1 fruit fly cellular context compared by ENCODE assay signal in genomic region chrX:8561404-8562397, dm6.
A peak's percentile ranks its signal among the peaks of the same experiment; 100 is the strongest.
TF ChIP-seq lines count a peak whose summit lies in the region.

No protein-coding gene starts in this region.

TF ChIP-seq in whole organism, embryonic, 481 proteins besides CTCF, POLR2A, EP300 and RAD21 (continued from another document and continues in another):
- TF ChIP-seq jigr1 (GFP tag; IDR thresholded peaks at IDR 0.05; lab: Robert Waterston, UW) (no peak), CG4424 (GFP tag; optimal IDR thresholded peaks at IDR 0.05; lab: Kevin White, UChicago) (peak; percentile 13), lab (GFP tag; optimal IDR thresholded peaks at IDR 0.05; lab: Kevin White, UChicago) (peak; percentile 65), CG10209 (GFP tag; optimal IDR thresholded peaks at IDR 0.05; lab: Kevin White, UChicago) (peak; percentile 20), CG2120 (GFP tag; optimal IDR thresholded peaks at IDR 0.05; lab: Kevin White, UChicago) (peak; percentile 20), rib (GFP tag; IDR thresholded peaks at IDR 0.05; lab: Robert Waterston, UW) (peak; percentile 24), ATbp (GFP tag; optimal IDR thresholded peaks at IDR 0.05; lab: Kevin White, UChicago) (peak; percentile 23), ssp (GFP tag; IDR thresholded peaks at IDR 0.05; lab: Robert Waterston, UW) (no peak), CG1832 (GFP tag; optimal IDR thresholded peaks at IDR 0.05; lab: Kevin White, UChicago) (no peak), Oli (tag; optimal IDR thresholded peaks at IDR 0.05; lab: Kevin White, UChicago) (no peak), CG18619 (GFP tag; optimal IDR thresholded peaks at IDR 0.05; lab: Kevin White, UChicago) (peak; percentile 7), emc (GFP tag; optimal IDR thresholded peaks at IDR 0.05; lab: Kevin White, UChicago) (no peak), pzg (GFP tag; optimal IDR thresholded peaks at IDR 0.05; lab: Kevin White, UChicago) (peak; percentile 48), CG2678 (tag; optimal IDR thresholded peaks at IDR 0.05; lab: Kevin White, UChicago) (peak; percentile 21), Dad (GFP tag; optimal IDR thresholded peaks at IDR 0.05; lab: Kevin White, UChicago) (peak; percentile 26), Sry-δ (GFP tag; optimal IDR thresholded peaks at IDR 0.05; lab: Kevin White, UChicago) (peak; percentile 58), Mad (GFP tag; optimal IDR thresholded peaks at IDR 0.05; lab: Kevin White, UChicago) (no peak), gsb (GFP tag; IDR thresholded peaks at IDR 0.05; lab: Robert Waterston, UW) (no peak), CG3163 (GFP tag; optimal IDR thresholded peaks at IDR 0.05; lab: Kevin White, UChicago) (peak; percentile 24), CG13775 (GFP tag; optimal IDR thresholded peaks at IDR 0.05; lab: Kevin White, UChicago) (no peak), CG32767 (GFP tag; IDR thresholded peaks at IDR 0.05; lab: Robert Waterston, UW) (no peak), CG10267 (tag; optimal IDR thresholded peaks at IDR 0.05; lab: Kevin White, UChicago) (peak; percentile 92), CG31365 (tag; optimal IDR thresholded peaks at IDR 0.05; lab: Kevin White, UChicago) (no peak), CG6254 (GFP tag; optimal IDR thresholded peaks at IDR 0.05; lab: Kevin White, UChicago) (no peak), CG12942 (GFP tag; optimal IDR thresholded peaks at IDR 0.05; lab: Kevin White, UChicago) (peak; percentile 7), hb (GFP tag; IDR thresholded peaks at IDR 0.05; lab: Robert Waterston, UW; ENCODE audit: partially characterized antibody) (no peak), Lpt (GFP tag; optimal IDR thresholded peaks at IDR 0.05; lab: Kevin White, UChicago) (no peak), knrl (GFP tag; IDR thresholded peaks at IDR 0.05; lab: Robert Waterston, UW; ENCODE audit: partially characterized antibody) (no peak; the same call in 2 of the 3 replicates), fd96Cb (tag; optimal IDR thresholded peaks at IDR 0.05; lab: Kevin White, UChicago) (no peak), CG6813 (GFP tag; optimal IDR thresholded peaks at IDR 0.05; lab: Kevin White, UChicago) (no peak), chinmo (GFP tag; IDR thresholded peaks at IDR 0.05; lab: Robert Waterston, UW; ENCODE audit: partially characterized antibody) (peak; percentile 68; the same call in 2 of the 4 replicates), CG9876 (GFP tag; optimal IDR thresholded peaks at IDR 0.05; lab: Kevin White, UChicago) (peak; percentile 26), Ets65A (GFP tag; lab: Kevin White, UChicago) (peak; percentile 21), ERR (GFP tag; optimal IDR thresholded peaks at IDR 0.05; lab: Kevin White, UChicago) (peak; percentile 41), onecut (GFP tag; IDR thresholded peaks at IDR 0.05; lab: Robert Waterston, UW) (peak; percentile 14; the same call in 1 of the 2 replicates), dysf (GFP tag; IDR thresholded peaks at IDR 0.05; lab: Robert Waterston, UW) (no peak), CG8290 (GFP tag; optimal IDR thresholded peaks at IDR 0.05; lab: Kevin White, UChicago) (no peak), CG8290 (tag; optimal IDR thresholded peaks at IDR 0.05; lab: Kevin White, UChicago) (peak in 1 of 2 experiments; percentile 76), CG8478 (optimal IDR thresholded peaks at IDR 0.05; lab: Kevin White, UChicago) (peak; percentile 44), disco-r (GFP tag; optimal IDR thresholded peaks at IDR 0.05; lab: Kevin White, UChicago) (peak; percentile 10), eyg (GFP tag; optimal IDR thresholded peaks at IDR 0.05; lab: Kevin White, UChicago) (no peak), Scr (GFP tag; IDR thresholded peaks at IDR 0.05; lab: Robert Waterston, UW; ENCODE audit: partially characterized antibody) (peak; percentile 55), C15 (GFP tag; IDR thresholded peaks at IDR 0.05; lab: Robert Waterston, UW) (no peak), CG12071 (GFP tag; optimal IDR thresholded peaks at IDR 0.05; lab: Kevin White, UChicago) (peak; percentile 34), tll (GFP tag; optimal IDR thresholded peaks at IDR 0.05; lab: Kevin White, UChicago) (no peak), CG15514 (GFP tag; optimal IDR thresholded peaks at IDR 0.05; lab: Kevin White, UChicago) (peak; percentile 60), CG9609 (GFP tag; optimal IDR thresholded peaks at IDR 0.05; lab: Kevin White, UChicago) (no peak), MTF-1 (GFP tag; optimal IDR thresholded peaks at IDR 0.05; lab: Kevin White, UChicago; ENCODE audit: borderline replicate concordance) (peak; percentile 43), Sin3A (optimal IDR thresholded peaks at IDR 0.05; lab: Kevin White, UChicago) (peak; percentile 23), chn (GFP tag; optimal IDR thresholded peaks at IDR 0.05; lab: Kevin White, UChicago) (peak; percentile 17), Hey (tag; optimal IDR thresholded peaks at IDR 0.05; lab: Kevin White, UChicago) (no peak), corto (GFP tag; optimal IDR thresholded peaks at IDR 0.05; lab: Kevin White, UChicago) (no peak), CG4360 (GFP tag; IDR thresholded peaks at IDR 0.05; lab: Robert Waterston, UW) (0 out of 2 replicates have a peak, but pooled peaks have one; percentile 22), YL-1 (GFP tag; optimal IDR thresholded peaks at IDR 0.05; lab: Kevin White, UChicago) (peak; percentile 47), Hr39 (optimal IDR thresholded peaks at IDR 0.05; lab: Kevin White, UChicago) (no peak), fu2 (GFP tag; optimal IDR thresholded peaks at IDR 0.05; lab: Kevin White, UChicago) (peak; percentile 4), stwl (tag; optimal IDR thresholded peaks at IDR 0.05; lab: Kevin White, UChicago) (peak; percentile 72), CG33213 (GFP tag; optimal IDR thresholded peaks at IDR 0.05; lab: Kevin White, UChicago) (peak; percentile 38), kah (GFP tag; optimal IDR thresholded peaks at IDR 0.05; lab: Kevin White, UChicago) (peak; percentile 99), nom (GFP tag; optimal IDR thresholded peaks at IDR 0.05; lab: Kevin White, UChicago) (no peak), CG30403 (GFP tag; optimal IDR thresholded peaks at IDR 0.05; lab: Kevin White, UChicago) (peak; percentile 16), otp (GFP tag; IDR thresholded peaks at IDR 0.05; lab: Robert Waterston, UW) (peak; percentile 60; the same call in 1 of the 3 replicates), CG17912 (GFP tag; optimal IDR thresholded peaks at IDR 0.05; lab: Kevin White, UChicago) (no peak), lilli (GFP tag; optimal IDR thresholded peaks at IDR 0.05; lab: Kevin White, UChicago) (peak; percentile 29), CG13296 (GFP tag; optimal IDR thresholded peaks at IDR 0.05; lab: Kevin White, UChicago) (no peak), Drgx (GFP tag; IDR thresholded peaks at IDR 0.05; lab: Robert Waterston, UW) (peak; percentile 74), CG9727 (GFP tag; optimal IDR thresholded peaks at IDR 0.05; lab: Kevin White, UChicago) (no peak), CG18476 (GFP tag; optimal IDR thresholded peaks at IDR 0.05; lab: Kevin White, UChicago) (peak; percentile 8), Rfx (GFP tag; IDR thresholded peaks at IDR 0.05; lab: Robert Waterston, UW) (0 out of 2 replicates have a peak, but pooled peaks have one; percentile 17), HLH54F (GFP tag; optimal IDR thresholded peaks at IDR 0.05; lab: Kevin White, UChicago) (peak; percentile 28), mam (GFP tag; optimal IDR thresholded peaks at IDR 0.05; lab: Kevin White, UChicago) (peak; percentile 35), CG7372 (GFP tag; IDR thresholded peaks at IDR 0.05; lab: Robert Waterston, UW) (no peak), B-H2 (GFP tag; optimal IDR thresholded peaks at IDR 0.05; lab: Kevin White, UChicago) (peak; percentile 76), pnt (GFP tag; optimal IDR thresholded peaks at IDR 0.05; lab: Kevin White, UChicago) (peak; percentile 4), cad (GFP tag; optimal IDR thresholded peaks at IDR 0.05; lab: Kevin White, UChicago) (no peak), hkb (optimal IDR thresholded peaks at IDR 0.05; lab: Kevin White, UChicago) (no peak), hkb (GFP tag; IDR thresholded peaks at IDR 0.05; lab: Robert Waterston, UW) (peak; percentile 39; the same call in 1 of the 2 replicates), CG18262 (tag; optimal IDR thresholded peaks at IDR 0.05; lab: Kevin White, UChicago) (no peak), CG7839 (tag; optimal IDR thresholded peaks at IDR 0.05; lab: Kevin White, UChicago) (peak; percentile 27), CG2875 (GFP tag; optimal IDR thresholded peaks at IDR 0.05; lab: Kevin White, UChicago) (peak; percentile 5), CG14860 (GFP tag; IDR thresholded peaks at IDR 0.05; lab: Robert Waterston, UW; ENCODE audit: partially characterized antibody) (no peak), pros (GFP tag; optimal IDR thresholded peaks at IDR 0.05; lab: Kevin White, UChicago) (peak; percentile 89), CG13424 (tag; optimal IDR thresholded peaks at IDR 0.05; lab: Kevin White, UChicago) (no peak), CG18011 (GFP tag; optimal IDR thresholded peaks at IDR 0.05; lab: Kevin White, UChicago) (no peak), CG9437 (GFP tag; optimal IDR thresholded peaks at IDR 0.05; lab: Kevin White, UChicago) (peak; percentile 22), sd (tag; optimal IDR thresholded peaks at IDR 0.05; lab: Kevin White, UChicago) (no peak), Adf1 (GFP tag; IDR thresholded peaks at IDR 0.05; lab: Robert Waterston, UW) (no peak), bsh (GFP tag; optimal IDR thresholded peaks at IDR 0.05; lab: Kevin White, UChicago) (peak in 1 of 2 experiments; percentile 6), Jarid2 (GFP tag; optimal IDR thresholded peaks at IDR 0.05; lab: Kevin White, UChicago) (no peak), NFAT (GFP tag; IDR thresholded peaks at IDR 0.05; lab: Robert Waterston, UW) (peak; percentile 26; the same call in 1 of the 2 replicates), CG9932 (GFP tag; IDR thresholded peaks at IDR 0.05; lab: Robert Waterston, UW) (peak; percentile 46), CG34422 (GFP tag; IDR thresholded peaks at IDR 0.05; lab: Robert Waterston, UW) (peak; percentile 66; the same call in 1 of the 3 replicates), nerfin-2 (GFP tag; IDR thresholded peaks at IDR 0.05; lab: Robert Waterston, UW; ENCODE audit: partially characterized antibody) (peak; percentile 36; the same call in 1 of the 2 replicates), CG7745 (tag; optimal IDR thresholded peaks at IDR 0.05; lab: Kevin White, UChicago) (peak; percentile 97), CG11398 (GFP tag; optimal IDR thresholded peaks at IDR 0.05; lab: Kevin White, UChicago) (no peak), CG1233 (GFP tag; optimal IDR thresholded peaks at IDR 0.05; lab: Kevin White, UChicago) (peak; percentile 31), CG10543 (GFP tag; optimal IDR thresholded peaks at IDR 0.05; lab: Kevin White, UChicago) (peak; percentile 62), scrt (GFP tag; optimal IDR thresholded peaks at IDR 0.05; lab: Kevin White, UChicago) (peak; percentile 47), HLHmδ (GFP tag; optimal IDR thresholded peaks at IDR 0.05; lab: Kevin White, UChicago) (no peak), ro (GFP tag; IDR thresholded peaks at IDR 0.05; lab: Robert Waterston, UW) (no peak), ewg (GFP tag; optimal IDR thresholded peaks at IDR 0.05; lab: Kevin White, UChicago) (no peak), CG13287 (GFP tag; IDR thresholded peaks at IDR 0.05; lab: Robert Waterston, UW; ENCODE audit: partially characterized antibody) (peak; percentile 45), trh (GFP tag; optimal IDR thresholded peaks at IDR 0.05; lab: Kevin White, UChicago) (no peak), Side (GFP tag; optimal IDR thresholded peaks at IDR 0.05; lab: Kevin White, UChicago) (peak; percentile 56), CG17186 (GFP tag; optimal IDR thresholded peaks at IDR 0.05; lab: Kevin White, UChicago) (peak; percentile 19), Opbp (GFP tag; IDR thresholded peaks at IDR 0.05; lab: Robert Waterston, UW; ENCODE audit: partially characterized antibody) (peak; percentile 56; the same call in 1 of the 3 replicates), Hsf (GFP tag; optimal IDR thresholded peaks at IDR 0.05; lab: Kevin White, UChicago) (peak; percentile 49), ato (GFP tag; IDR thresholded peaks at IDR 0.05; lab: Robert Waterston, UW; ENCODE audit: partially characterized antibody) (no peak), aop (GFP tag; IDR thresholded peaks at IDR 0.05; lab: Robert Waterston, UW) (no peak), Blimp-1 (GFP tag; optimal IDR thresholded peaks at IDR 0.05; lab: Kevin White, UChicago) (peak; percentile 42), dm (GFP tag; optimal IDR thresholded peaks at IDR 0.05; lab: Kevin White, UChicago) (peak; percentile 36), slou (GFP tag; optimal IDR thresholded peaks at IDR 0.05; lab: Kevin White, UChicago) (no peak), CG3407 (GFP tag; optimal IDR thresholded peaks at IDR 0.05; lab: Kevin White, UChicago) (no peak), amos (GFP tag; IDR thresholded peaks at IDR 0.05; lab: Robert Waterston, UW; ENCODE audit: partially characterized antibody) (peak; percentile 54; the same call in 1 of the 2 replicates), schlank (tag; optimal IDR thresholded peaks at IDR 0.05; lab: Kevin White, UChicago) (no peak), CG12236 (GFP tag; optimal IDR thresholded peaks at IDR 0.05; lab: Kevin White, UChicago) (no peak), CG11504 (tag; optimal IDR thresholded peaks at IDR 0.05; lab: Kevin White, UChicago) (no peak), BtbVII (GFP tag; optimal IDR thresholded peaks at IDR 0.05; lab: Kevin White, UChicago) (no peak), CG8924 (tag; optimal IDR thresholded peaks at IDR 0.05; lab: Kevin White, UChicago) (peak; percentile 8), lov (optimal IDR thresholded peaks at IDR 0.05; lab: Kevin White, UChicago) (no peak), lov (GFP tag; IDR thresholded peaks at IDR 0.05; lab: Robert Waterston, UW) (0 out of 3 replicates have a peak, but pooled peaks have one; percentile 45), Ets97D (GFP tag; optimal IDR thresholded peaks at IDR 0.05; lab: Kevin White, UChicago) (peak; percentile 6), Six4 (GFP tag; optimal IDR thresholded peaks at IDR 0.05; lab: Kevin White, UChicago) (no peak), Ptx1 (GFP tag; IDR thresholded peaks at IDR 0.05; lab: Robert Waterston, UW) (0 out of 2 replicates have a peak, but pooled peaks have one; percentile 23), tx (GFP tag; optimal IDR thresholded peaks at IDR 0.05; lab: Kevin White, UChicago) (peak; percentile 28), CG11696 (GFP tag; IDR thresholded peaks at IDR 0.05; lab: Robert Waterston, UW) (no peak), HLH4C (GFP tag; IDR thresholded peaks at IDR 0.05; lab: Robert Waterston, UW; ENCODE audit: partially characterized antibody) (peak; percentile 63; the same call in 1 of the 3 replicates), unpg (GFP tag; optimal IDR thresholded peaks at IDR 0.05; lab: Kevin White, UChicago) (peak; percentile 28), Doc3 (GFP tag; IDR thresholded peaks at IDR 0.05; lab: Robert Waterston, UW; ENCODE audit: partially characterized antibody) (peak; percentile 29; the same call in 1 of the 3 replicates)
